Fruit fly (Drosophila melanogaster) whole organism, embryonic: ENCODE data around the gene CG32483.
A peak's percentile ranks its signal among the peaks of the same experiment; 100 is the strongest.

Experiments
- Atf3 ChIP-seq: fragments of 200-800 bp; sonication (Bioruptor generic); optimal IDR thresholded peaks from 3 replicates; lab custom pipeline; 2016; ENCODE audit warnings: missing biosample characterization, missing genetic modification characterization
- B-H1 ChIP-seq: fragments of 200-800 bp; sonication (Bioruptor generic); IDR thresholded peaks from 3 replicates; pipeline ENCODE4 v1.3.6; 2022; ENCODE audit warnings: missing biosample characterization, missing genetic modification characterization
- B-H2 ChIP-seq: fragments of 200-800 bp; sonication (Bioruptor generic); optimal IDR thresholded peaks from 2 replicates; lab custom pipeline; 2018; ENCODE audit warnings: missing biosample characterization, mild to moderate bottlenecking, missing genetic modification characterization
- BtbVII ChIP-seq: fragments of 200-800 bp; sonication (Bioruptor generic); optimal IDR thresholded peaks from 3 replicates; lab custom pipeline; 2017; ENCODE audit warnings: missing biosample characterization, mild to moderate bottlenecking, missing genetic modification characterization
- C15 ChIP-seq: fragments of 200-800 bp; sonication (Bioruptor generic); IDR thresholded peaks from 3 replicates; pipeline ENCODE4 v1.3.6; 2022; ENCODE audit warnings: missing biosample characterization, missing genetic modification characterization
- CG10147 ChIP-seq: fragments of 200-800 bp; sonication (Bioruptor generic); optimal IDR thresholded peaks from 2 replicates; lab custom pipeline; 2019; ENCODE audit warnings: missing biosample characterization, mild to moderate bottlenecking, missing genetic modification characterization, moderate library complexity
- CG10959 ChIP-seq: fragments of 200-800 bp; sonication (Bioruptor generic); IDR thresholded peaks from 2 replicates; pipeline ENCODE4 v1.3.6; 2022; ENCODE audit warnings: missing biosample characterization, missing genetic modification characterization
- CG11093 ChIP-seq: fragments of 200-800 bp; sonication (Bioruptor generic); IDR thresholded peaks from 3 replicates; pipeline ENCODE4 v1.3.6; 2022; ENCODE audit warnings: missing biosample characterization, missing genetic modification characterization
- CG12942 ChIP-seq: fragments of 200-800 bp; sonication (Bioruptor generic); optimal IDR thresholded peaks from 3 replicates; lab custom pipeline; 2016; ENCODE audit warnings: missing biosample characterization, missing genetic modification characterization
- CG15073 ChIP-seq: fragments of 200-800 bp; sonication (Bioruptor generic); optimal IDR thresholded peaks from 2 replicates; lab custom pipeline; 2016; ENCODE audit warnings: missing biosample characterization, missing genetic modification characterization
- CG15696 ChIP-seq: fragments of 200-800 bp; sonication (Bioruptor generic); optimal IDR thresholded peaks from 2 replicates; lab custom pipeline; 2019; ENCODE audit warnings: missing biosample characterization, mild to moderate bottlenecking, missing genetic modification characterization, moderate library complexity
- CG1602 ChIP-seq: fragments of 200-800 bp; sonication (Bioruptor generic); optimal IDR thresholded peaks from 3 replicates; lab custom pipeline; 2016; ENCODE audit warnings: missing biosample characterization, missing genetic modification characterization
- CG16815 ChIP-seq: fragments of 200-800 bp; sonication (Bioruptor generic); optimal IDR thresholded peaks from 3 replicates; lab custom pipeline; 2017; ENCODE audit warnings: missing biosample characterization, mild to moderate bottlenecking, missing genetic modification characterization
- CG18011 ChIP-seq: fragments of 200-800 bp; sonication (Bioruptor generic); optimal IDR thresholded peaks from 2 replicates; lab custom pipeline; 2017; ENCODE audit warnings: missing biosample characterization, missing genetic modification characterization, mild to moderate bottlenecking, moderate library complexity, missing genotype
- CG18262 ChIP-seq: fragments of 200-800 bp; optimal IDR thresholded peaks from 3 replicates; lab custom pipeline; 2019; ENCODE audit warnings: missing biosample characterization, mild to moderate bottlenecking, missing genetic modification characterization, moderate library complexity
- CG2120 ChIP-seq: fragments of 200-800 bp; sonication (Bioruptor generic); optimal IDR thresholded peaks from 3 replicates; lab custom pipeline; 2016; ENCODE audit warnings: missing biosample characterization, missing genetic modification characterization
- CG31388 ChIP-seq: fragments of 200-800 bp; sonication (Bioruptor generic); optimal IDR thresholded peaks from 2 replicates; lab custom pipeline; 2016; ENCODE audit warnings: missing biosample characterization, missing genetic modification characterization
- CG4328 ChIP-seq: fragments of 200-800 bp; sonication (Bioruptor generic); optimal IDR thresholded peaks from 3 replicates; lab custom pipeline; 2017; ENCODE audit warnings: missing biosample characterization, missing genetic modification reagents, missing genetic modification characterization
- CG7745 ChIP-seq: fragments of 200-800 bp; sonication (Bioruptor generic); optimal IDR thresholded peaks from 2 replicates; lab custom pipeline; 2018; ENCODE audit warnings: missing biosample characterization, mild to moderate bottlenecking, missing genetic modification characterization, moderate library complexity
- CG7987 ChIP-seq: fragments of 200-800 bp; sonication (Bioruptor generic); optimal IDR thresholded peaks from 2 replicates; lab custom pipeline; 2018; ENCODE audit warnings: missing biosample characterization, mild to moderate bottlenecking, missing genetic modification characterization, moderate library complexity
- D ChIP-seq, 2 experiments: fragments of 200-800 bp in 1 of 2; fragments of >200 bp in 1 of 2; sonication (Bioruptor generic) in 1 of 2; optimal IDR thresholded peaks; 2 replicates in 1 of 2; 3 replicates in 1 of 2; lab custom pipeline; 2017; ENCODE audit warnings: mild to moderate bottlenecking in 1 of 2, missing biosample characterization in 1 of 2, missing genetic modification characterization in 1 of 2, missing genetic modification reagents in 1 of 2
- Dad ChIP-seq: fragments of 200-800 bp; sonication (Bioruptor generic); optimal IDR thresholded peaks from 3 replicates; lab custom pipeline; 2016; ENCODE audit warnings: missing biosample characterization, missing genetic modification characterization
- Dref ChIP-seq: fragments of 200-800 bp; sonication (Bioruptor generic); IDR thresholded peaks from 2 replicates; pipeline ENCODE4 v1.3.6; 2022; ENCODE audit warnings: missing biosample characterization, missing genetic modification characterization
- Drgx ChIP-seq: fragments of 200-800 bp; sonication (Bioruptor generic); IDR thresholded peaks from 2 replicates; pipeline ENCODE4 v1.3.6; 2022; ENCODE audit warnings: missing biosample characterization, missing genetic modification characterization
- ERR ChIP-seq: fragments of 200-800 bp; sonication (Bioruptor generic); optimal IDR thresholded peaks from 2 replicates; lab custom pipeline; 2016; ENCODE audit warnings: missing biosample characterization, missing genetic modification characterization
- H15 ChIP-seq: fragments of 200-800 bp; sonication (Bioruptor generic); IDR thresholded peaks from 3 replicates; pipeline ENCODE4 v1.3.6; 2022; ENCODE audit warnings: missing biosample characterization, missing genetic modification characterization
- Hr3 ChIP-seq: fragments of 200-800 bp; sonication (Bioruptor generic); optimal IDR thresholded peaks from 3 replicates; lab custom pipeline; 2016; ENCODE audit warnings: missing biosample characterization, missing genetic modification characterization
- Hsf ChIP-seq: fragments of 200-800 bp; sonication (Bioruptor generic); optimal IDR thresholded peaks from 3 replicates; lab custom pipeline; 2016; ENCODE audit warnings: missing biosample characterization, missing genetic modification characterization
- MBD-R2 ChIP-seq: fragments of 200-800 bp; sonication (Bioruptor generic); IDR thresholded peaks from 2 replicates; pipeline ENCODE4 v1.3.6; 2022; ENCODE audit warnings: missing biosample characterization, missing genetic modification characterization
- NC2α ChIP-seq: fragments of 200-800 bp; sonication (Bioruptor generic); optimal IDR thresholded peaks from 2 replicates; lab custom pipeline; 2016; ENCODE audit warnings: missing biosample characterization, missing genetic modification characterization
- Optix ChIP-seq: fragments of 200-800 bp; sonication (Bioruptor generic); IDR thresholded peaks from 3 replicates; pipeline ENCODE4 v1.3.6; 2022; ENCODE audit warnings: missing biosample characterization, missing genetic modification characterization
- Poxn ChIP-seq: fragments of 200-800 bp; sonication (Bioruptor generic); IDR thresholded peaks from 2 replicates; pipeline ENCODE4 v1.3.6; 2022; ENCODE audit warnings: missing biosample characterization, missing genetic modification characterization
- Rx ChIP-seq: fragments of 200-800 bp; sonication (Bioruptor generic); IDR thresholded peaks from 2 replicates; pipeline ENCODE4 v1.3.6; 2022; ENCODE audit warnings: missing biosample characterization, missing genetic modification characterization
- Scr ChIP-seq: fragments of 200-800 bp; sonication (Bioruptor generic); IDR thresholded peaks from 2 replicates; pipeline ENCODE4 v1.3.6; 2022; ENCODE audit warnings: missing biosample characterization, missing genetic modification characterization; ENCODE audit not compliant: partially characterized antibody
- Sox102F ChIP-seq: fragments of 200-800 bp; sonication (Bioruptor generic); optimal IDR thresholded peaks from 2 replicates; lab custom pipeline; 2018; ENCODE audit warnings: missing biosample characterization, mild to moderate bottlenecking, missing genetic modification characterization, moderate library complexity
- YL-1 ChIP-seq: fragments of 200-800 bp; sonication (Bioruptor generic); optimal IDR thresholded peaks from 3 replicates; lab custom pipeline; 2017; ENCODE audit warnings: missing biosample characterization, mild to moderate bottlenecking, missing genetic modification characterization
- aop ChIP-seq: fragments of 200-800 bp; sonication (Bioruptor generic); IDR thresholded peaks from 2 replicates; pipeline ENCODE4 v1.3.6; 2022; ENCODE audit warnings: missing biosample characterization, missing genetic modification characterization
- bab2 ChIP-seq: fragments of 200-800 bp; sonication (Bioruptor generic); optimal IDR thresholded peaks from 2 replicates; lab custom pipeline; 2016; ENCODE audit warnings: missing biosample characterization, missing genetic modification characterization
- caup ChIP-seq: fragments of 200-800 bp; sonication (Bioruptor generic); optimal IDR thresholded peaks from 3 replicates; lab custom pipeline; 2017; ENCODE audit warnings: missing biosample characterization, mild to moderate bottlenecking, missing genetic modification characterization, moderate library complexity; ENCODE audit not compliant: severe bottlenecking
- chn ChIP-seq: fragments of 200-800 bp; sonication (Bioruptor generic); optimal IDR thresholded peaks from 2 replicates; lab custom pipeline; 2016; ENCODE audit warnings: missing biosample characterization, missing genetic modification characterization
- exex ChIP-seq: fragments of 200-800 bp; sonication (Bioruptor generic); optimal IDR thresholded peaks from 4 replicates; lab custom pipeline; 2018; ENCODE audit warnings: missing biosample characterization, mild to moderate bottlenecking, missing genetic modification characterization, moderate library complexity
- ftz-f1 ChIP-seq: fragments of 200-800 bp; sonication (Bioruptor generic); optimal IDR thresholded peaks from 2 replicates; lab custom pipeline; 2016; ENCODE audit warnings: missing biosample characterization, missing genetic modification characterization
- hb ChIP-seq: fragments of 200-800 bp; sonication (Bioruptor generic); IDR thresholded peaks from 3 replicates; pipeline ENCODE4 v1.3.6; 2022; ENCODE audit warnings: missing biosample characterization, missing genetic modification characterization; ENCODE audit not compliant: partially characterized antibody
- inv ChIP-seq: fragments of 200-800 bp; sonication (Bioruptor generic); IDR thresholded peaks from 2 replicates; pipeline ENCODE4 v1.3.6; 2022; ENCODE audit warnings: missing biosample characterization, missing genetic modification characterization; ENCODE audit not compliant: partially characterized antibody
- kay ChIP-seq: fragments of 200-800 bp; sonication (Bioruptor generic); optimal IDR thresholded peaks from 2 replicates; lab custom pipeline; 2016; ENCODE audit warnings: missing biosample characterization, missing genetic modification characterization
- lab ChIP-seq: fragments of 200-800 bp; sonication (Bioruptor generic); optimal IDR thresholded peaks from 3 replicates; lab custom pipeline; 2017; ENCODE audit warnings: missing biosample characterization, missing genetic modification characterization, mild to moderate bottlenecking, moderate library complexity, missing genetic modification reagents
- vvl ChIP-seq: fragments of 200-800 bp; sonication (Bioruptor generic); IDR thresholded peaks from 2 replicates; pipeline ENCODE4 v1.3.6; 2022; ENCODE audit warnings: missing biosample characterization, missing genetic modification characterization
- zf30C ChIP-seq: fragments of 200-800 bp; sonication (Bioruptor generic); optimal IDR thresholded peaks from 3 replicates; lab custom pipeline; 2018; ENCODE audit warnings: missing biosample characterization, mild to moderate bottlenecking, missing genetic modification characterization

CG32483 gene

dm6 chr3L:711839-712553, 22.1 kb upstream of the CG32483 start, which contains the start of gene CG13896 (continued):
- peak; percentile 57; the same call in 1 of the 2 replicates for TF ChIP-seq Drgx
- TF ChIP-seq CG10147 (GFP tag; lab: Kevin White, UChicago) = peak; percentile 37
- no peak for TF ChIP-seq inv (GFP tag; lab: Robert Waterston, UW)
- peak; percentile 40 for TF ChIP-seq exex (tag; lab: Kevin White, UChicago)
- peak; percentile 87 for TF ChIP-seq Sox102F (GFP tag; lab: Kevin White, UChicago)
- TF ChIP-seq Optix (GFP tag; lab: Robert Waterston, UW) = peak; percentile 79
- peak; percentile 79 for TF ChIP-seq Atf3 (GFP tag; lab: Kevin White, UChicago)
- peak; percentile 73 for TF ChIP-seq ftz-f1
- TF ChIP-seq bab2 = peak; percentile 95
- TF ChIP-seq C15 (GFP tag; lab: Robert Waterston, UW) = no peak
- TF ChIP-seq hb (GFP tag; lab: Robert Waterston, UW) = no peak
- peak; percentile 92 for TF ChIP-seq CG1602 (GFP tag; lab: Kevin White, UChicago)
- peak; percentile 34; the same call in 1 of the 2 replicates for TF ChIP-seq MBD-R2 (GFP tag; lab: Robert Waterston, UW)
- peak; percentile 96 for TF ChIP-seq zf30C (GFP tag; lab: Kevin White, UChicago)
- peak; percentile 72 for TF ChIP-seq CG15073
- TF ChIP-seq BtbVII (GFP tag; lab: Kevin White, UChicago) = peak; percentile 66
- TF ChIP-seq D (optimal IDR thresholded peaks at IDR 0.05; lab: Kevin White, UChicago) = no peak
- TF ChIP-seq D (GFP tag; optimal IDR thresholded peaks at IDR 0.05; lab: Kevin White, UChicago) = peak; percentile 73
- TF ChIP-seq CG15696 = peak; percentile 86
- peak; percentile 56 for TF ChIP-seq Rx (GFP tag; lab: Robert Waterston, UW)
- TF ChIP-seq vvl (GFP tag; lab: Robert Waterston, UW) = peak; percentile 91
- peak; percentile 75 for TF ChIP-seq B-H2 (GFP tag; lab: Kevin White, UChicago)
- peak; percentile 80 for TF ChIP-seq CG12942 (GFP tag; lab: Kevin White, UChicago)
- peak; percentile 28 for TF ChIP-seq CG7745 (tag; lab: Kevin White, UChicago)
- TF ChIP-seq H15 (GFP tag; lab: Robert Waterston, UW) = peak; percentile 87
- peak; percentile 47; the same call in 1 of the 3 replicates for TF ChIP-seq B-H1 (GFP tag; lab: Robert Waterston, UW)
- peak; percentile 61 for TF ChIP-seq ERR (GFP tag; lab: Kevin White, UChicago)
- peak; percentile 54 for TF ChIP-seq Dref (GFP tag; lab: Robert Waterston, UW)
- peak; percentile 29 for TF ChIP-seq YL-1
- peak; percentile 80 for TF ChIP-seq Dad (GFP tag; lab: Kevin White, UChicago)
- TF ChIP-seq CG31388 (GFP tag; lab: Kevin White, UChicago) = peak; percentile 81
- TF ChIP-seq CG18011 = peak; percentile 44
- TF ChIP-seq chn (GFP tag; lab: Kevin White, UChicago) = peak; percentile 91
- TF ChIP-seq NC2α = peak; percentile 77
- 0 out of 2 replicates have a peak, but pooled peaks have one; percentile 24 for TF ChIP-seq aop (GFP tag; lab: Robert Waterston, UW)
- peak; percentile 79 for TF ChIP-seq Scr
- TF ChIP-seq caup (GFP tag; lab: Kevin White, UChicago) = peak; percentile 89
- peak; percentile 90 for TF ChIP-seq CG7987
- TF ChIP-seq lab (GFP tag; lab: Kevin White, UChicago) = peak; percentile 90
- TF ChIP-seq Poxn (GFP tag; lab: Robert Waterston, UW) = 0 out of 2 replicates have a peak, but pooled peaks have one; percentile 28
- TF ChIP-seq CG10959 (GFP tag; lab: Robert Waterston, UW) = peak; percentile 67
- peak; percentile 85 for TF ChIP-seq CG16815 (GFP tag; lab: Kevin White, UChicago)
- peak; percentile 87 for TF ChIP-seq kay (GFP tag; lab: Kevin White, UChicago)
- TF ChIP-seq CG11093 = peak; percentile 57; the same call in 1 of the 3 replicates
- TF ChIP-seq CG2120 (GFP tag; lab: Kevin White, UChicago) = peak; percentile 91
- peak; percentile 93 for TF ChIP-seq Hr3 (GFP tag; lab: Kevin White, UChicago)
- peak; percentile 60 for TF ChIP-seq CG4328 (GFP tag; lab: Kevin White, UChicago)
- TF ChIP-seq Hsf = peak; percentile 94
- TF ChIP-seq CG18262 (tag; lab: Kevin White, UChicago) = peak; percentile 85
